Worm (Caenorhabditis elegans) whole organism, L2 larva: ENCODE data around the gene C05D12.5.

Experiments used
- C34F6.9 ChIP-seq: fragments of 150-350 bp; optimal IDR thresholded peaks from 2 replicates; lab custom pipeline; 2014; ENCODE audit warnings: missing biosample characterization, missing genetic modification characterization
- F13H6.1 ChIP-seq: sonication (generic microtip); optimal IDR thresholded peaks from 2 replicates; lab custom pipeline; 2016; ENCODE audit warnings: missing genetic modification characterization, missing compliant biosample characterization
- R02D3.7 ChIP-seq: fragments of 150-350 bp; optimal IDR thresholded peaks from 2 replicates; lab custom pipeline; 2014; ENCODE audit warnings: missing biosample characterization, missing genetic modification characterization
- Y55F3AM.14 ChIP-seq: fragments of 200-800 bp; sonication (Bioruptor generic); optimal IDR thresholded peaks from 2 replicates; lab custom pipeline; 2018; ENCODE audit warnings: mild to moderate bottlenecking, missing genetic modification characterization, missing compliant biosample characterization
- ZK546.5 ChIP-seq: sonication (generic microtip); optimal IDR thresholded peaks from 2 replicates; lab custom pipeline; 2017; ENCODE audit warnings: missing biosample characterization, missing genetic modification characterization
- aly-2 ChIP-seq: fragments of 150-350 bp; optimal IDR thresholded peaks from 2 replicates; lab custom pipeline; 2014; ENCODE audit warnings: missing biosample characterization, missing genetic modification characterization
- ama-1 ChIP-seq: fragments of 150-350 bp; optimal IDR thresholded peaks from 2 replicates; lab custom pipeline; 2018; ENCODE audit warnings: inconsistent platforms
- blmp-1 ChIP-seq: sonication (generic microtip); optimal IDR thresholded peaks from 2 replicates; lab custom pipeline; 2017; ENCODE audit warnings: missing genetic modification characterization, mild to moderate bottlenecking, missing compliant biosample characterization, antibody characterized with exemption, moderate library complexity; ENCODE audit not compliant: insufficient read depth
- ceh-82 ChIP-seq: fragments of 150-350 bp; optimal IDR thresholded peaks from 2 replicates; lab custom pipeline; 2014; ENCODE audit warnings: missing biosample characterization, missing genetic modification characterization
- crh-2 ChIP-seq: sonication (generic microtip); optimal IDR thresholded peaks from 2 replicates; lab custom pipeline; 2017; ENCODE audit warnings: missing biosample characterization, missing genetic modification characterization
- dmd-4 ChIP-seq: sonication (generic microtip); optimal IDR thresholded peaks from 2 replicates; lab custom pipeline; 2017; ENCODE audit warnings: missing biosample characterization, missing genetic modification characterization
- egl-27 ChIP-seq: sonication (generic microtip); optimal IDR thresholded peaks from 3 replicates; lab custom pipeline; 2017; ENCODE audit warnings: missing biosample characterization, missing genetic modification reagents, missing genetic modification characterization
- elt-1 ChIP-seq: fragments of 150-350 bp; optimal IDR thresholded peaks from 2 replicates; lab custom pipeline; 2014; ENCODE audit warnings: missing biosample characterization, missing genetic modification characterization
- fos-1 ChIP-seq: fragments of 150-350 bp; optimal IDR thresholded peaks from 2 replicates; lab custom pipeline; 2014; ENCODE audit warnings: missing biosample characterization, missing genetic modification characterization
- gmeb-1 ChIP-seq: fragments of 150-350 bp; optimal IDR thresholded peaks from 2 replicates; lab custom pipeline; 2014; ENCODE audit warnings: missing biosample characterization, missing genetic modification characterization
- lin-11 ChIP-seq: fragments of 150-350 bp; sonication (generic microtip); optimal IDR thresholded peaks from 2 replicates; lab custom pipeline; 2014; ENCODE audit warnings: missing biosample characterization, missing genetic modification characterization, inconsistent platforms, mixed read lengths
- lin-13 ChIP-seq: fragments of 150-350 bp; optimal IDR thresholded peaks from 2 replicates; lab custom pipeline; 2014; ENCODE audit warnings: missing biosample characterization, missing genetic modification reagents, missing genetic modification characterization
- lin-39 ChIP-seq: fragments of 150-350 bp; optimal IDR thresholded peaks from 2 replicates; lab custom pipeline; 2014; ENCODE audit warnings: missing biosample characterization, missing genetic modification reagents, missing genetic modification characterization
- lsy-2 ChIP-seq, 2 experiments: fragments of 150-350 bp in 1 of 2; sonication (generic microtip) in 1 of 2; optimal IDR thresholded peaks; 2 replicates each; lab custom pipeline; 2014 to 2017; ENCODE audit warnings: missing biosample characterization in 2 of 2, missing genetic modification characterization in 2 of 2
- mab-5 ChIP-seq: fragments of 150-350 bp; optimal IDR thresholded peaks from 2 replicates; lab custom pipeline; 2014; ENCODE audit warnings: missing biosample characterization, missing genetic modification characterization
- mbf-1 ChIP-seq: sonication (generic microtip); optimal IDR thresholded peaks from 2 replicates; lab custom pipeline; 2017; ENCODE audit warnings: missing biosample characterization, missing genetic modification characterization
- mdl-1 ChIP-seq, 2 experiments: fragments of 150-350 bp in 1 of 2; sonication (generic microtip) in 1 of 2; optimal IDR thresholded peaks; 2 replicates each; lab custom pipeline; 2017; ENCODE audit warnings: missing biosample characterization in 2 of 2, missing genetic modification characterization in 2 of 2
- nhr-10 ChIP-seq: sonication (generic microtip); optimal IDR thresholded peaks from 2 replicates; lab custom pipeline; 2017; ENCODE audit warnings: missing biosample characterization, missing genetic modification characterization
- nhr-11 ChIP-seq: fragments of 150-350 bp; optimal IDR thresholded peaks from 2 replicates; lab custom pipeline; 2014; ENCODE audit warnings: missing biosample characterization, missing genetic modification characterization
- nhr-21 ChIP-seq: fragments of 150-350 bp; optimal IDR thresholded peaks from 2 replicates; lab custom pipeline; 2014; ENCODE audit warnings: missing biosample characterization, missing genetic modification characterization
- nhr-23 ChIP-seq: fragments of 150-350 bp; optimal IDR thresholded peaks from 2 replicates; lab custom pipeline; 2014; ENCODE audit warnings: missing biosample characterization, missing genetic modification reagents, missing genetic modification characterization
- nhr-237 ChIP-seq: fragments of 150-350 bp; optimal IDR thresholded peaks from 2 replicates; lab custom pipeline; 2014; ENCODE audit warnings: missing biosample characterization, missing genetic modification characterization
- nhr-25 ChIP-seq: fragments of 150-350 bp; sonication (generic microtip); optimal IDR thresholded peaks from 3 replicates; lab custom pipeline; 2014; ENCODE audit warnings: missing biosample characterization, missing genetic modification characterization
- nhr-6 ChIP-seq: fragments of 150-350 bp; optimal IDR thresholded peaks from 2 replicates; lab custom pipeline; 2014; ENCODE audit warnings: missing biosample characterization, missing genetic modification characterization
- sem-4 ChIP-seq: fragments of 150-350 bp; optimal IDR thresholded peaks from 2 replicates; lab custom pipeline; 2014; ENCODE audit warnings: missing biosample characterization, missing genetic modification reagents, missing genetic modification characterization
- skn-1 ChIP-seq: sonication (generic microtip); optimal IDR thresholded peaks from 2 replicates; lab custom pipeline; 2017; ENCODE audit warnings: missing biosample characterization, missing genetic modification characterization
- sma-9 ChIP-seq, 2 experiments: fragments of 150-350 bp in 1 of 2; sonication (generic microtip) in 1 of 2; optimal IDR thresholded peaks; 2 replicates each; lab custom pipeline; 2014 to 2016; ENCODE audit warnings: missing genetic modification characterization in 2 of 2, mild to moderate bottlenecking in 1 of 2, missing biosample characterization in 1 of 2, missing compliant biosample characterization in 1 of 2, missing genetic modification reagents in 1 of 2, moderate library complexity in 1 of 2
- snpc-4 ChIP-seq: fragments of 150-350 bp; optimal IDR thresholded peaks from 2 replicates; lab custom pipeline; 2014; ENCODE audit warnings: missing biosample characterization, missing genetic modification characterization
- unc-39 ChIP-seq: fragments of 150-350 bp; optimal IDR thresholded peaks from 2 replicates; lab custom pipeline; 2014; ENCODE audit warnings: missing biosample characterization, missing genetic modification characterization
- unc-62 ChIP-seq: fragments of 150-350 bp; optimal IDR thresholded peaks from 2 replicates; lab custom pipeline; 2014; ENCODE audit warnings: missing biosample characterization, missing genetic modification reagents, missing genetic modification characterization
- zag-1 ChIP-seq: fragments of 150-350 bp; optimal IDR thresholded peaks from 2 replicates; lab custom pipeline; 2014; ENCODE audit warnings: missing biosample characterization, missing genetic modification characterization
- ztf-11 ChIP-seq: sonication (generic microtip); optimal IDR thresholded peaks from 2 replicates; lab custom pipeline; 2017; ENCODE audit warnings: missing biosample characterization, missing genetic modification characterization
- ztf-4 ChIP-seq: fragments of 150-350 bp; optimal IDR thresholded peaks from 2 replicates; lab custom pipeline; 2014; ENCODE audit warnings: missing biosample characterization, missing genetic modification characterization

C05D12.5 gene

ce11 chrII:11464427-11464944 lies 30.4 kb downstream of the C05D12.5 start, which contains the start of the genes aars-1 and rga-1 (continued):
- TF ChIP-seq nhr-11 (tag; lab: Kevin White, UChicago) = no peak
- TF ChIP-seq gmeb-1 = no peak
- TF ChIP-seq snpc-4 = no peak
- peak; percentile 83 for TF ChIP-seq sma-9 (GFP tag; optimal IDR thresholded peaks at IDR 0.05; lab: Kevin White, UChicago)
- TF ChIP-seq sma-9 (tag; optimal IDR thresholded peaks at IDR 0.05; lab: Kevin White, UChicago) = no peak
- TF ChIP-seq lin-11 (tag; lab: Kevin White, UChicago) = no peak
- TF ChIP-seq ceh-82 (tag; lab: Kevin White, UChicago) = no peak
- TF ChIP-seq lin-13 (GFP tag; lab: Kevin White, UChicago) = peak; percentile 20
- no peak for TF ChIP-seq unc-39 (tag; lab: Kevin White, UChicago)
- TF ChIP-seq lin-39 (tag; lab: Kevin White, UChicago) = no peak
- TF ChIP-seq mab-5 (tag; lab: Kevin White, UChicago) = no peak
- TF ChIP-seq mbf-1 (tag; lab: Kevin White, UChicago) = no peak
- no peak for TF ChIP-seq zag-1
- TF ChIP-seq ZK546.5 (tag; lab: Kevin White, UChicago) = no peak
- no peak for TF ChIP-seq ama-1 (lab: Kevin White, UChicago)
- peak; percentile 73 for TF ChIP-seq nhr-25 (tag; lab: Kevin White, UChicago)
- TF ChIP-seq skn-1 (tag; lab: Kevin White, UChicago) = no peak
- TF ChIP-seq nhr-21 = peak; percentile 48
- TF ChIP-seq mdl-1 (tag; optimal IDR thresholded peaks at IDR 0.05; lab: Kevin White, UChicago) = no peak
- no peak for TF ChIP-seq unc-62
- peak; percentile 75 for TF ChIP-seq F13H6.1 (tag; lab: Kevin White, UChicago)
- no peak for TF ChIP-seq aly-2
- TF ChIP-seq C34F6.9 = peak; percentile 77
- TF ChIP-seq nhr-237 = no peak
- TF ChIP-seq, all 48 proteins: peak for 14

- TF ChIP-seq nhr-6 (no peak), nhr-21 (no peak), fos-1 (tag; lab: Kevin White, UChicago) (no peak), aly-2 (no peak), dmd-4 (no peak), nhr-25 (tag; lab: Kevin White, UChicago) (no peak), nhr-23 (tag; lab: Kevin White, UChicago) (no peak), egl-27 (tag; lab: Kevin White, UChicago) (no peak), ztf-11 (tag; lab: Kevin White, UChicago) (no peak), ama-1 (lab: Kevin White, UChicago) (no peak), blmp-1 (tag; lab: Kevin White, UChicago) (no peak), ceh-82 (tag; lab: Kevin White, UChicago) (no peak), unc-62 (no peak), snpc-4 (no peak), Y55F3AM.14 (GFP tag; lab: Kevin White, UChicago) (no peak), ztf-4 (tag; lab: Kevin White, UChicago) (no peak), lin-13 (GFP tag; lab: Kevin White, UChicago) (no peak), sem-4 (tag; lab: Kevin White, UChicago) (no peak), R02D3.7 (no peak)
- TF ChIP-seq, all 48 proteins: peak for 0
Observed at ce11 chrII:11467541-11467940, 33.5 kb downstream of the C05D12.5 start, which contains the start of gene klp-17. Gene klp-17 (minus strand): TSS chrII:11467641.

ce11 chrII:11469574-11470108 lies 35.6 kb downstream of the C05D12.5 start, which contains the start of gene cisd-1:
Gene cisd-1 (minus strand): TSS chrII:11469624.
- TF ChIP-seq nhr-10 (tag; lab: Kevin White, UChicago) (no peak), F13H6.1 (tag; lab: Kevin White, UChicago) (no peak), C34F6.9 (peak; percentile 21), lsy-2 (tag; optimal IDR thresholded peaks at IDR 0.05; lab: Kevin White, UChicago) (peak in 1 of 2 experiments; percentile 14), sma-9 (GFP tag; optimal IDR thresholded peaks at IDR 0.05; lab: Kevin White, UChicago) (peak; percentile 17), sma-9 (tag; optimal IDR thresholded peaks at IDR 0.05; lab: Kevin White, UChicago) (no peak), gmeb-1 (no peak), crh-2 (tag; lab: Kevin White, UChicago) (peak; percentile 40), elt-1 (tag; lab: Kevin White, UChicago) (no peak), fos-1 (tag; lab: Kevin White, UChicago) (peak; percentile 58)
